Fruit fly (Drosophila melanogaster): ENCODE data around the gene TTLL1B.

The TTLL1B gene

dm6 chr3L:4613846-4614247 lies 34.2 kb upstream of the TTLL1B start:
- TF ChIP-seq CG17829 (tag; optimal IDR thresholded peaks at IDR 0.05) (peak; percentile 42), pita (GFP tag; optimal IDR thresholded peaks at IDR 0.05) (no peak), CG12071 (GFP tag; optimal IDR thresholded peaks at IDR 0.05) (no peak), CG6813 (GFP tag; optimal IDR thresholded peaks at IDR 0.05) (peak; percentile 23), CG10979 (tag; optimal IDR thresholded peaks at IDR 0.05) (peak; percentile 35), Tbp (GFP tag; optimal IDR thresholded peaks at IDR 0.05) (no peak), CG1647 (GFP tag; optimal IDR thresholded peaks at IDR 0.05) (no peak), unc-4 (GFP tag; IDR thresholded peaks at IDR 0.05; ENCODE audit: partially characterized antibody) (no peak), Scr (GFP tag; IDR thresholded peaks at IDR 0.05; ENCODE audit: partially characterized antibody) (no peak), CG31388 (GFP tag; optimal IDR thresholded peaks at IDR 0.05) (no peak), CG18619 (GFP tag; optimal IDR thresholded peaks at IDR 0.05) (peak; percentile 19), Bgb (GFP tag; IDR thresholded peaks at IDR 0.05; ENCODE audit: partially characterized antibody) (no peak), D19A (tag; optimal IDR thresholded peaks at IDR 0.05) (peak; percentile 42), CG11695 (GFP tag; IDR thresholded peaks at IDR 0.05) (no peak), tll (GFP tag; optimal IDR thresholded peaks at IDR 0.05) (peak in 1 of 2 experiments; percentile 80), Kr (GFP tag; optimal IDR thresholded peaks at IDR 0.05) (peak; percentile 83), bcd (GFP tag; optimal IDR thresholded peaks at IDR 0.05) (no peak), CG3065 (GFP tag; optimal IDR thresholded peaks at IDR 0.05) (peak; percentile 4), en (GFP tag; optimal IDR thresholded peaks at IDR 0.05) (no peak), ttk (GFP tag; IDR thresholded peaks at IDR 0.05) (no peak), Six4 (GFP tag; optimal IDR thresholded peaks at IDR 0.05) (peak; percentile 47), CG6254 (GFP tag; optimal IDR thresholded peaks at IDR 0.05) (peak; percentile 6), fd64A (GFP tag; optimal IDR thresholded peaks at IDR 0.05) (peak; percentile 8), dpn (GFP tag; optimal IDR thresholded peaks at IDR 0.05) (no peak), Dip3 (GFP tag; optimal IDR thresholded peaks at IDR 0.05) (no peak), Side (GFP tag; optimal IDR thresholded peaks at IDR 0.05) (no peak), exex (tag; optimal IDR thresholded peaks at IDR 0.05) (no peak), Trl (optimal IDR thresholded peaks at IDR 0.05) (no peak), Trl (GFP tag; optimal IDR thresholded peaks at IDR 0.05) (no peak), ind (GFP tag; optimal IDR thresholded peaks at IDR 0.05) (no peak), croc (GFP tag; conservative IDR thresholded peaks at IDR 0.05) (no peak), twi (tag; optimal IDR thresholded peaks at IDR 0.05) (peak; percentile 79), az2 (GFP tag; optimal IDR thresholded peaks at IDR 0.05) (no peak), CG13123 (GFP tag; optimal IDR thresholded peaks at IDR 0.05) (no peak), Sox100B (GFP tag; optimal IDR thresholded peaks at IDR 0.05) (no peak), odd (GFP tag; optimal IDR thresholded peaks at IDR 0.05) (peak; percentile 2), usp (GFP tag; optimal IDR thresholded peaks at IDR 0.05) (no peak), ap (GFP tag; IDR thresholded peaks at IDR 0.05) (no peak), CrebB (tag; optimal IDR thresholded peaks at IDR 0.05) (peak; percentile 39), Neu2 (GFP tag; optimal IDR thresholded peaks at IDR 0.05; ENCODE audit: borderline replicate concordance) (no peak), NC2β (GFP tag; optimal IDR thresholded peaks at IDR 0.05) (peak; percentile 40), CG7987 (GFP tag; optimal IDR thresholded peaks at IDR 0.05) (no peak), CG42726 (GFP tag; IDR thresholded peaks at IDR 0.05; ENCODE audit: partially characterized antibody) (no peak), ro (GFP tag; IDR thresholded peaks at IDR 0.05) (no peak), fru (optimal IDR thresholded peaks at IDR 0.05) (no peak), gcm (GFP tag; optimal IDR thresholded peaks at IDR 0.05) (no peak), CG10274 (GFP tag; optimal IDR thresholded peaks at IDR 0.05) (no peak), vvl (GFP tag; IDR thresholded peaks at IDR 0.05) (no peak), CG14965 (GFP tag; optimal IDR thresholded peaks at IDR 0.05; ENCODE audit: borderline replicate concordance) (no peak), caup (GFP tag; optimal IDR thresholded peaks at IDR 0.05; ENCODE audit: severe bottlenecking) (no peak), toy (GFP tag; IDR thresholded peaks at IDR 0.05) (no peak), esg (GFP tag; conservative IDR thresholded peaks at IDR 0.05) (no peak)

Measured in whole organism, embryonic.